Worm (Caenorhabditis elegans): ENCODE data around the gene T01B4.3.

T01B4.3 gene

DNA sequence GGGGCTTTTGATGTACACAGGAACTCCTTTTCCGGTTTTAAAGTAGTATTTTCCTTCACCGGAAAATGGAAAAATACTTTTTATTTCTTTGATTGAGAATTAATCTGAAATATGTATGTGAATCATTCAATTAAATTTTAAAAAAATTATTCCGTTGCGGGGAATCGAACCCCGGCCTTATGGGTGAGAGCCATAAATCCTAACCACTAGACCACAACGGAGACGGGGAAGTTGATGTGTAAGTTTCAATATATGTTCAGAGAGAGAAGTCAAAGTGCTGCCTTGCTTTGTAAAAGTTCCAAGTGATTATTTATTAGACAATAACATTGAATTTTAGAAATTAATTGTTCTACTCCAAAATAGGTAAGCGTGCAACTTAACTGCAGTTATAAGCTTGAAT, 46.4 kb downstream of the T01B4.3 start (continued):
- no peak for TF ChIP-seq nhr-12 (tag; optimal IDR thresholded peaks at IDR 0.05)
- TF ChIP-seq ceh-63 (GFP tag; optimal IDR thresholded peaks at IDR 0.05): no peak

DNA sequence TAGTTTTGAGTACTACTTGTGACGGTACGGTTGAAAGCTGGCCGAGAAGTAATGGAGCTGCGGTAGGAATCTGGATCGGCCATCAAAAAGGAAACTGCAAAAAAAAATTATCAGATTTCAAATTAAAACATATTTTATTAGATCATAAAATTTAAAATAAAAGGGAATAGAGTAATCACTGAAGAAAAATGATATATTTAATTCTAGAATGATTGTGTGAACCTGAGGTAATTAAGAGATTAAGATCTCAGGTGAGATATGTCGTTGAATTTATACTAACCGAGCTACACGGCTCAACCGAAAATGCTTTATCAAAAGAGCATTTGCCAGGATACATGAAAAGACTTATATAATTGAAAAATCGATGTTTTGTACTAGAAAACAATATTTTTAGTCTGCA, 47.6 kb downstream of the T01B4.3 start, which contains the start of gene ifa-3:
TSS of gene ifa-3 (minus strand) at position 101 of the 400 bp plus-strand sequence.
- TF ChIP-seq unc-98 (GFP tag; IDR thresholded peaks at IDR 0.05): no peak
- no peak for TF ChIP-seq egl-13 (tag; optimal IDR thresholded peaks at IDR 0.05)
- TF ChIP-seq tbx-2 (tag; optimal IDR thresholded peaks at IDR 0.05): no peak
- TF ChIP-seq zag-1 (tag; optimal IDR thresholded peaks at IDR 0.05): no peak
- no peak for TF ChIP-seq ceh-90 (tag; optimal IDR thresholded peaks at IDR 0.05)
- TF ChIP-seq unc-130 (tag; optimal IDR thresholded peaks at IDR 0.05): no peak
- TF ChIP-seq unc-30 (tag; optimal IDR thresholded peaks at IDR 0.05): no peak
- no peak for TF ChIP-seq pqm-1 (tag; optimal IDR thresholded peaks at IDR 0.05)
- no peak for TF ChIP-seq Y116A8C.19 (tag; optimal IDR thresholded peaks at IDR 0.05; ENCODE audit: borderline replicate concordance)
- TF ChIP-seq ama-1 (optimal IDR thresholded peaks at IDR 0.05): no peak

DNA sequence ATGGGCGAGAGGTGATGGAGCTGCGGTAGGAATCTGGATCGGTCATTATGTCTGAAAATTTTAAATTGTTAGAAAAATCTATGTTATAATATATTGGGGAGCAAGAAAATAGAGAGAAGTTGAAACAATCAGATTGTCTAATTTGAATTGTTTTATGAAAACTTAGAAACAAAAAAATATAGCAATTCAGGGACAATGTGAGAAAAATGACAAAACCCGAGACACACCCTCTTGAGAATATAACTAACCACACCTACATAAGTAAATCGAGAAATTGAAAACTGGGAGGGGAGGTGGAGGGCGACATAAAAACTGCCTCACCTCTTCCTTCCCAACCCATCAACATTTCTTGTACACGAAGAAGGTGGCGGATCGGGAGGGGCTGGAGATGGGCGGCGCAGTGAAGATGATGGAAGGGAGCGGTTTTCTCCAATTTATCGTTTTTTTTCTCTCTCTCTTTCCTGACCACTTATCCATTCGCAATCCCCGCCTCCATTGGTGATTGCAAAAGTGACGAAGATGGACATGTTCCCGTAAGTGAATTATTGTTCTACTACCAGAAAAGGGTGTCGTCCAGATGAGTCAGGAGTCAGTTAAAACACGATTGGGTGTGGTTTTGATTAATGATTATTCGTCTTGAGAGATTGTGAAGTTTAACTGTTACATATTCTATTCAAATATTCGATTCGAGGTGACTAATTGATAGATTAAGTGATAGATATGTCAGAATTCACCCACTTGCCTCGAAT, 51.7 kb downstream of the T01B4.3 start, which contains the start of gene mua-6:
TSS of gene mua-6 (minus strand) at position 51 of the 749 bp plus-strand sequence.
- no peak for TF ChIP-seq nhr-12 (tag; optimal IDR thresholded peaks at IDR 0.05)
- TF ChIP-seq elt-3 (tag; optimal IDR thresholded peaks at IDR 0.05): peak in 2 of 6 experiments; percentile 14 to 51
- peak; percentile 40 for TF ChIP-seq snu-23 (GFP tag; optimal IDR thresholded peaks at IDR 0.05)
- TF ChIP-seq blmp-1 (tag; optimal IDR thresholded peaks at IDR 0.05): peak; percentile 66
- peak; percentile 12 for TF ChIP-seq lin-39 (tag; optimal IDR thresholded peaks at IDR 0.05)
- peak; percentile 48 for TF ChIP-seq efl-3 (GFP tag; optimal IDR thresholded peaks at IDR 0.05)
- TF ChIP-seq mab-9 (GFP tag; IDR thresholded peaks at IDR 0.05): no peak
- no peak for TF ChIP-seq nhr-77 (tag; optimal IDR thresholded peaks at IDR 0.05)
- no peak for TF ChIP-seq mep-1 (tag; optimal IDR thresholded peaks at IDR 0.05)
- TF ChIP-seq F16B12.6 (tag; optimal IDR thresholded peaks at IDR 0.05): no peak
- TF ChIP-seq grh-1 (GFP tag; IDR thresholded peaks at IDR 0.05): 0 out of 2 replicates have a peak, but pooled peaks have one; percentile 22
- TF ChIP-seq nhr-237 (tag; optimal IDR thresholded peaks at IDR 0.05): no peak
- TF ChIP-seq nhr-85 (tag): peak; percentile 94
- TF ChIP-seq jun-1 (tag; optimal IDR thresholded peaks at IDR 0.05): no peak
- TF ChIP-seq hlh-17 (GFP tag; optimal IDR thresholded peaks at IDR 0.05; ENCODE audit: borderline replicate concordance): no peak
- peak; percentile 68 for TF ChIP-seq lin-14 (GFP tag; optimal IDR thresholded peaks at IDR 0.05)
- peak; percentile 18 for TF ChIP-seq nhr-71 (tag; optimal IDR thresholded peaks at IDR 0.05)
- peak; percentile 18 for TF ChIP-seq nhr-90 (tag; optimal IDR thresholded peaks at IDR 0.05; ENCODE audit: poor library complexity)

All from whole organism, L1 larva.